Fruit fly (Drosophila melanogaster): ENCODE measurements around the gene CG14907.

Gene CG14907

DNA sequence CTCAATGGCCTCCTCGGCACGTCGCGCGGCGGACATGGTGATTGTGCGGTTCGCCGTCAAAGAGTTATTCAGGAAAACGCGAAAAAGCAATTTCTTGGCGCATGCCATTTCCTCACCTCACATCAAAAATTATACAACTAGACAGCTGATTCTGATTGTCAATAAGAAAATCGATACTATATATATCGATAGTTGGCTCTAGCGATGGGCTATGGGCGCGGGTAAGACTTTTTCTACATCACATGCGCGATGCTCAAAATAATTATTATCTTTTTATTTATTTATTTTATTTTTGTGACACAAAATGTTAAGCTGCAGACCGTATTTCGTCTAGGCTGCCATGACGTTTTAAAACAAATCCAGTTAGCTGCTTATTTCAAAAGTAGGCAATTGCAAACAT is 37.9 kb downstream of the CG14907 start, which contains the start of gene CG10340:
CG10340 (minus strand) TSS at position 151 of the 400 bp plus-strand sequence.
- TF ChIP-seq CG7928 (GFP tag; optimal IDR thresholded peaks at IDR 0.05) (no peak), ato (GFP tag; IDR thresholded peaks at IDR 0.05; ENCODE audit: partially characterized antibody) (peak; percentile 63), Drgx (GFP tag; IDR thresholded peaks at IDR 0.05) (no peak), ewg (GFP tag; optimal IDR thresholded peaks at IDR 0.05) (peak; percentile 91), CG4707 (GFP tag; optimal IDR thresholded peaks at IDR 0.05) (no peak), Adf1 (GFP tag; IDR thresholded peaks at IDR 0.05) (no peak; the same call in 1 of the 2 replicates), caup (GFP tag; optimal IDR thresholded peaks at IDR 0.05; ENCODE audit: severe bottlenecking) (no peak), CG10654 (GFP tag; optimal IDR thresholded peaks at IDR 0.05) (no peak), ranshi (GFP tag; IDR thresholded peaks at IDR 0.05) (no peak), Myb (GFP tag; optimal IDR thresholded peaks at IDR 0.05) (no peak), CG13894 (tag; optimal IDR thresholded peaks at IDR 0.05) (no peak), pnt (GFP tag; optimal IDR thresholded peaks at IDR 0.05) (no peak), Gsc (GFP tag; IDR thresholded peaks at IDR 0.05) (no peak), Rx (GFP tag; IDR thresholded peaks at IDR 0.05) (no peak), CG14050 (GFP tag; IDR thresholded peaks at IDR 0.05) (0 out of 3 replicates have a peak, but pooled peaks have one; percentile 21), H2.0 (GFP tag; IDR thresholded peaks at IDR 0.05) (no peak), CG31365 (tag; optimal IDR thresholded peaks at IDR 0.05) (no peak), Dbx (GFP tag; IDR thresholded peaks at IDR 0.05) (peak; percentile 43; the same call in 1 of the 3 replicates), CG4282 (GFP tag; optimal IDR thresholded peaks at IDR 0.05) (no peak), CG11085 (GFP tag; IDR thresholded peaks at IDR 0.05) (no peak), CG7745 (tag; optimal IDR thresholded peaks at IDR 0.05) (no peak), Hand (GFP tag; optimal IDR thresholded peaks at IDR 0.05) (no peak), tio (GFP tag; optimal IDR thresholded peaks at IDR 0.05) (no peak), cad (GFP tag; optimal IDR thresholded peaks at IDR 0.05) (no peak), CG14014 (GFP tag; IDR thresholded peaks at IDR 0.05) (no peak), Ets97D (GFP tag; optimal IDR thresholded peaks at IDR 0.05) (no peak), BEAF-32 (GFP tag; optimal IDR thresholded peaks at IDR 0.05) (peak; percentile 81), CG16813 (GFP tag; IDR thresholded peaks at IDR 0.05; ENCODE audit: partially characterized antibody) (peak; percentile 80), CG1024 (GFP tag; IDR thresholded peaks at IDR 0.05) (no peak), C15 (GFP tag; IDR thresholded peaks at IDR 0.05) (no peak), Elba2 (GFP tag; optimal IDR thresholded peaks at IDR 0.05) (peak; percentile 88), Max (GFP tag; optimal IDR thresholded peaks at IDR 0.05) (peak; percentile 44), crp (GFP tag; optimal IDR thresholded peaks at IDR 0.05) (peak; percentile 63 to 91), CG18619 (GFP tag; optimal IDR thresholded peaks at IDR 0.05) (no peak), CG10366 (GFP tag; IDR thresholded peaks at IDR 0.05) (peak; percentile 12; the same call in 1 of the 2 replicates), Xbp1 (GFP tag; optimal IDR thresholded peaks at IDR 0.05) (peak; percentile 18), CG17186 (GFP tag; optimal IDR thresholded peaks at IDR 0.05) (peak; percentile 69), mam (GFP tag; optimal IDR thresholded peaks at IDR 0.05) (peak; percentile 4), CG12104 (GFP tag; optimal IDR thresholded peaks at IDR 0.05) (no peak), E2f2 (GFP tag; IDR thresholded peaks at IDR 0.05) (peak; percentile 87), CG14860 (GFP tag; IDR thresholded peaks at IDR 0.05; ENCODE audit: partially characterized antibody) (peak; percentile 72), CG4404 (GFP tag; IDR thresholded peaks at IDR 0.05) (no peak), Pdp1 (GFP tag; optimal IDR thresholded peaks at IDR 0.05) (peak in 1 of 2 experiments; percentile 99), slp2 (GFP tag; optimal IDR thresholded peaks at IDR 0.05) (no peak), CG30020 (tag; optimal IDR thresholded peaks at IDR 0.05) (no peak), twi (tag; optimal IDR thresholded peaks at IDR 0.05) (no peak), CG12659 (GFP tag; optimal IDR thresholded peaks at IDR 0.05) (peak; percentile 45), YL-1 (GFP tag; optimal IDR thresholded peaks at IDR 0.05) (peak; percentile 63), Deaf1 (tag; optimal IDR thresholded peaks at IDR 0.05) (no peak), Gug (GFP tag; IDR thresholded peaks at IDR 0.05) (peak; percentile 25; the same call in 1 of the 4 replicates), CG30403 (GFP tag; optimal IDR thresholded peaks at IDR 0.05) (peak; percentile 9)

Data from whole organism, embryonic.